Fruit fly (Drosophila melanogaster) whole organism, prepupa: ENCODE measurements around the gene Cyp4ac2.

ENCODE experiments used
- Blimp-1 ChIP-seq: fragments of 200-800 bp; sonication (Bioruptor generic); optimal IDR thresholded peaks from 3 replicates; lab custom pipeline; 2017; ENCODE audit warnings: missing biosample characterization, missing genetic modification characterization, mild to moderate bottlenecking, moderate library complexity, missing genetic modification reagents
- CG10631 ChIP-seq: fragments of 200-800 bp; sonication (Bioruptor generic); optimal IDR thresholded peaks from 2 replicates; lab custom pipeline; 2016; ENCODE audit warnings: missing biosample characterization, missing genetic modification characterization
- CG11294 ChIP-seq: fragments of 200-800 bp; sonication (Bioruptor generic); IDR thresholded peaks from 2 replicates; pipeline ENCODE4 v1.3.6; 2022; ENCODE audit warnings: missing biosample characterization, missing genetic modification characterization
- CG15336 ChIP-seq: fragments of 200-800 bp; sonication (Bioruptor generic); IDR thresholded peaks from 2 replicates; pipeline ENCODE4 v1.3.6; 2022; ENCODE audit warnings: missing biosample characterization, missing genetic modification characterization
- CG16779 ChIP-seq: fragments of 200-800 bp; sonication (Bioruptor generic); optimal IDR thresholded peaks from 3 replicates; lab custom pipeline; 2017; ENCODE audit warnings: missing biosample characterization, mild to moderate bottlenecking, missing genetic modification characterization
- CG3032 ChIP-seq: fragments of 200-800 bp; optimal IDR thresholded peaks from 2 replicates; lab custom pipeline; 2019; ENCODE audit warnings: missing biosample characterization, mild to moderate bottlenecking, missing genetic modification characterization, moderate library complexity
- CG31627 ChIP-seq: fragments of 200-800 bp; sonication (Bioruptor generic); optimal IDR thresholded peaks from 3 replicates; lab custom pipeline; 2016; ENCODE audit warnings: missing biosample characterization, missing genetic modification characterization
- CG32006 ChIP-seq: fragments of 200-800 bp; sonication (Bioruptor generic); optimal IDR thresholded peaks from 3 replicates; lab custom pipeline; 2017; ENCODE audit warnings: missing biosample characterization, mild to moderate bottlenecking, missing genetic modification characterization
- CG34406 ChIP-seq: fragments of 200-800 bp; sonication (Bioruptor generic); optimal IDR thresholded peaks from 3 replicates; lab custom pipeline; 2016; ENCODE audit warnings: missing biosample characterization, missing genetic modification characterization
- CG3919 ChIP-seq: fragments of 200-800 bp; sonication (Bioruptor generic); optimal IDR thresholded peaks from 3 replicates; lab custom pipeline; 2016; ENCODE audit warnings: missing biosample characterization, missing genetic modification characterization
- CG4318 ChIP-seq: fragments of 200-800 bp; sonication (Bioruptor generic); optimal IDR thresholded peaks from 3 replicates; lab custom pipeline; 2017; ENCODE audit warnings: missing biosample characterization, mild to moderate bottlenecking, missing genetic modification characterization
- CG6163 ChIP-seq: fragments of 200-800 bp; sonication (Bioruptor generic); IDR thresholded peaks from 3 replicates; pipeline ENCODE4 v1.3.6; 2022; ENCODE audit warnings: missing biosample characterization, missing genetic modification characterization
- CG6276 ChIP-seq: fragments of 200-800 bp; sonication (Bioruptor generic); optimal IDR thresholded peaks from 2 replicates; lab custom pipeline; 2017; ENCODE audit warnings: missing biosample characterization, mild to moderate bottlenecking, missing genetic modification characterization
- CG6792 ChIP-seq: fragments of 200-800 bp; sonication (Bioruptor generic); optimal IDR thresholded peaks from 3 replicates; lab custom pipeline; 2016; ENCODE audit warnings: missing biosample characterization, missing genetic modification characterization
- CG6808 ChIP-seq: fragments of 200-800 bp; sonication (Bioruptor generic); optimal IDR thresholded peaks from 3 replicates; lab custom pipeline; 2017; ENCODE audit warnings: missing biosample characterization, missing genetic modification characterization, mild to moderate bottlenecking, moderate library complexity, missing genetic modification reagents
- CG6854 ChIP-seq: fragments of 200-800 bp; sonication (Bioruptor generic); optimal IDR thresholded peaks from 2 replicates; lab custom pipeline; 2017; ENCODE audit warnings: missing biosample characterization, mild to moderate bottlenecking, missing genetic modification characterization
- CG7368 ChIP-seq: fragments of 200-800 bp; sonication (Bioruptor generic); optimal IDR thresholded peaks from 3 replicates; lab custom pipeline; 2016; ENCODE audit warnings: missing biosample characterization, missing genetic modification characterization
- CG8119 ChIP-seq: fragments of 200-800 bp; sonication (Bioruptor generic); IDR thresholded peaks from 3 replicates; pipeline ENCODE4 v1.3.6; 2022; ENCODE audit warnings: missing biosample characterization, missing genetic modification characterization
- CG8319 ChIP-seq: fragments of 200-800 bp; sonication (Bioruptor generic); optimal IDR thresholded peaks from 3 replicates; lab custom pipeline; 2016; ENCODE audit warnings: missing biosample characterization, missing genetic modification characterization
- CG8632 ChIP-seq: fragments of 200-800 bp; sonication (Bioruptor generic); optimal IDR thresholded peaks from 3 replicates; lab custom pipeline; 2016; ENCODE audit warnings: missing biosample characterization, missing genetic modification characterization
- CG9139 ChIP-seq: fragments of 200-800 bp; sonication (Bioruptor generic); optimal IDR thresholded peaks from 3 replicates; lab custom pipeline; 2017; ENCODE audit warnings: missing biosample characterization, mild to moderate bottlenecking, missing genetic modification characterization
- Eip75B ChIP-seq: fragments of 200-800 bp; sonication (Bioruptor generic); optimal IDR thresholded peaks from 3 replicates; lab custom pipeline; 2016; ENCODE audit warnings: missing biosample characterization, missing genetic modification characterization
- Eip93F ChIP-seq: fragments of 200-800 bp; sonication (Bioruptor generic); optimal IDR thresholded peaks from 2 replicates; lab custom pipeline; 2016; ENCODE audit warnings: missing biosample characterization, mild to moderate bottlenecking, missing genetic modification characterization
- Ets96B ChIP-seq: fragments of 200-800 bp; optimal IDR thresholded peaks from 2 replicates; lab custom pipeline; 2019; ENCODE audit warnings: missing biosample characterization, mild to moderate bottlenecking, missing genetic modification characterization, moderate library complexity
- Hr38 ChIP-seq: sonication (Bioruptor generic); optimal IDR thresholded peaks from 2 replicates; lab custom pipeline; 2016; ENCODE audit warnings: missing biosample characterization, missing genetic modification characterization
- Hr39 ChIP-seq: fragments of 200-800 bp; sonication (Bioruptor generic); optimal IDR thresholded peaks from 2 replicates; lab custom pipeline; 2016; ENCODE audit warnings: missing biosample characterization, missing genetic modification characterization
- Lpt ChIP-seq: fragments of 200-800 bp; sonication (Bioruptor generic); optimal IDR thresholded peaks from 3 replicates; lab custom pipeline; 2016; ENCODE audit warnings: missing biosample characterization, missing genetic modification characterization
- Met ChIP-seq: fragments of 200-800 bp; sonication (Bioruptor generic); optimal IDR thresholded peaks from 3 replicates; lab custom pipeline; 2016; ENCODE audit warnings: missing biosample characterization, missing genetic modification characterization
- OdsH ChIP-seq: fragments of 200-800 bp; sonication (Bioruptor generic); optimal IDR thresholded peaks from 3 replicates; lab custom pipeline; 2016; ENCODE audit warnings: missing biosample characterization, missing genetic modification characterization
- Smox ChIP-seq: fragments of 200-800 bp; sonication (Bioruptor generic); optimal IDR thresholded peaks from 3 replicates; lab custom pipeline; 2016; ENCODE audit warnings: missing biosample characterization, missing genetic modification characterization
- Sox14 ChIP-seq: fragments of 200-800 bp; sonication (Bioruptor generic); optimal IDR thresholded peaks from 3 replicates; lab custom pipeline; 2016; ENCODE audit warnings: missing biosample characterization, missing genetic modification characterization
- Sox15 ChIP-seq: fragments of 200-800 bp; sonication (Bioruptor generic); optimal IDR thresholded peaks from 3 replicates; lab custom pipeline; 2016; ENCODE audit warnings: missing biosample characterization, missing genetic modification characterization
- achi ChIP-seq: fragments of 200-800 bp; sonication (Bioruptor generic); optimal IDR thresholded peaks from 3 replicates; lab custom pipeline; 2016; ENCODE audit warnings: missing biosample characterization, missing genetic modification characterization
- acj6 ChIP-seq: fragments of 200-800 bp; sonication (Bioruptor generic); optimal IDR thresholded peaks from 3 replicates; lab custom pipeline; 2016; ENCODE audit warnings: missing biosample characterization, missing genetic modification characterization
- cyc ChIP-seq: fragments of 200-800 bp; sonication (Bioruptor generic); optimal IDR thresholded peaks from 3 replicates; lab custom pipeline; 2016; ENCODE audit warnings: missing biosample characterization, missing genetic modification characterization
- dac ChIP-seq: fragments of 200-800 bp; sonication (Bioruptor generic); optimal IDR thresholded peaks from 2 replicates; lab custom pipeline; 2017; ENCODE audit warnings: missing biosample characterization, mild to moderate bottlenecking, missing genetic modification characterization
- eg ChIP-seq: fragments of 200-800 bp; sonication (Bioruptor generic); IDR thresholded peaks from 3 replicates; pipeline ENCODE4 v1.3.6; 2022; ENCODE audit warnings: missing biosample characterization, missing genetic modification characterization
- esn ChIP-seq: fragments of 200-800 bp; sonication (Bioruptor generic); optimal IDR thresholded peaks from 2 replicates; lab custom pipeline; 2016; ENCODE audit warnings: missing biosample characterization, mild to moderate bottlenecking, missing genetic modification characterization, moderate library complexity
- fd59A ChIP-seq: fragments of 200-800 bp; sonication (Bioruptor generic); optimal IDR thresholded peaks from 2 replicates; lab custom pipeline; 2017; ENCODE audit warnings: missing biosample characterization, mild to moderate bottlenecking, missing genetic modification characterization, missing genetic modification reagents
- fd85E ChIP-seq: fragments of 200-800 bp; sonication (Bioruptor generic); optimal IDR thresholded peaks from 3 replicates; lab custom pipeline; 2016; ENCODE audit warnings: missing biosample characterization, missing genetic modification characterization
- lz ChIP-seq: fragments of 200-800 bp; sonication (Bioruptor generic); optimal IDR thresholded peaks from 3 replicates; lab custom pipeline; 2016; ENCODE audit warnings: missing biosample characterization, missing genetic modification characterization
- pdm3 ChIP-seq: fragments of 200-800 bp; sonication (Bioruptor generic); optimal IDR thresholded peaks from 3 replicates; lab custom pipeline; 2016; ENCODE audit warnings: missing biosample characterization, missing genetic modification characterization
- salr ChIP-seq, 2 experiments: fragments of 200-800 bp; sonication (Bioruptor generic); optimal IDR thresholded peaks; 3 replicates each; lab custom pipeline; 2016 to 2018; ENCODE audit warnings: missing biosample characterization in 2 of 2, missing genetic modification characterization in 2 of 2, mild to moderate bottlenecking in 1 of 2
- ss ChIP-seq, 2 experiments: fragments of 200-800 bp; sonication (Bioruptor generic); optimal IDR thresholded peaks; 2 replicates in 1 of 2; 3 replicates in 1 of 2; lab custom pipeline; 2017 to 2018; ENCODE audit warnings: mild to moderate bottlenecking in 2 of 2, missing biosample characterization in 2 of 2, missing genetic modification characterization in 2 of 2, moderate library complexity in 1 of 2
- topi ChIP-seq: fragments of 200-800 bp; sonication (Bioruptor generic); optimal IDR thresholded peaks from 3 replicates; lab custom pipeline; 2016; ENCODE audit warnings: missing biosample characterization, missing genetic modification characterization
- vri ChIP-seq: fragments of 200-800 bp; sonication (Bioruptor generic); optimal IDR thresholded peaks from 3 replicates; lab custom pipeline; 2016; ENCODE audit warnings: missing biosample characterization, mild to moderate bottlenecking, missing genetic modification characterization

Cyp4ac2 gene

DNA sequence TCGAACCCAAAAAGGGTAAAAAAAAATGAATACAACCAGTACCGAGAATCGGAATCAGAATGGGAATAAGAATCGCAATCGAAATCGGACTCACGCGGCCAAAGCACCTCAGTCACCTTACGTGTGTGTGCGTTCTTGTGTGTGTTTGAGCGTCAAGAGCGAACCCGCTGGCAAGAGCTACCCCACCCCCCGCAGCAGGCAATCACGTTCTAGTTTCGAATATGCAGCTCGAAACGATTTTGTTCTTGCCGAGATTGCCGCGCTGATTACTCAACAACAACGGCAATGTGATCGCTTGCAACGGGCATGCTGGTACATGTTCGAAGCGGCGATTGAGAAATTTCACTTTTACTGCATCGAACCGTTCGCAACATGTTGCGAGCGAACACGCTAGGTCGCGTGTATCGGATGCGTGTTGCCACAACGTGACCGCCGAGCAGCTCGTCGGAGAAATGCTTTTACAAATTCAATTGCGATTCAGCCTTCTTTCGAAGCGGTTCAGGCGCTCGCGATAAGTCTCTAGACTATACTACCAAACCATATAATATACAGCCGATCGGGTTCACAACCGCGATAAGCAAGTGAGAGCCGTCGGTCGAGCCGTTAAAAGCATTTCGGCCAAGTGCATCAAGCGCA, 39.2 kb downstream of the Cyp4ac2 start (continued):
- no peak for TF ChIP-seq CG32006 (GFP tag; lab: Kevin White, UChicago)
- TF ChIP-seq achi = no peak
- peak; percentile 100 for TF ChIP-seq vri (GFP tag; lab: Kevin White, UChicago)
- TF ChIP-seq CG7368 (GFP tag; lab: Kevin White, UChicago) = peak; percentile 45
- TF ChIP-seq CG6163 (GFP tag; lab: Robert Waterston, UW) = peak; percentile 49; the same call in 2 of the 3 replicates
- TF ChIP-seq CG4318 = no peak
- TF ChIP-seq Sox14 (GFP tag; lab: Kevin White, UChicago) = peak; percentile 40
- TF ChIP-seq esn (GFP tag; lab: Kevin White, UChicago) = peak; percentile 31
- no peak for TF ChIP-seq cyc (GFP tag; lab: Kevin White, UChicago)
- peak; percentile 25 for TF ChIP-seq topi (GFP tag; lab: Kevin White, UChicago)
- peak; percentile 41 for TF ChIP-seq Met
- TF ChIP-seq Blimp-1 = peak; percentile 90
- TF ChIP-seq CG6276 (GFP tag; lab: Kevin White, UChicago) = no peak
- TF ChIP-seq CG6808 (GFP tag; lab: Kevin White, UChicago) = peak; percentile 40
- TF ChIP-seq pdm3 (GFP tag; lab: Kevin White, UChicago) = no peak
- peak; percentile 64 for TF ChIP-seq CG3919 (GFP tag; lab: Kevin White, UChicago)
- TF ChIP-seq CG6854 (GFP tag; lab: Kevin White, UChicago) = peak; percentile 83

DNA sequence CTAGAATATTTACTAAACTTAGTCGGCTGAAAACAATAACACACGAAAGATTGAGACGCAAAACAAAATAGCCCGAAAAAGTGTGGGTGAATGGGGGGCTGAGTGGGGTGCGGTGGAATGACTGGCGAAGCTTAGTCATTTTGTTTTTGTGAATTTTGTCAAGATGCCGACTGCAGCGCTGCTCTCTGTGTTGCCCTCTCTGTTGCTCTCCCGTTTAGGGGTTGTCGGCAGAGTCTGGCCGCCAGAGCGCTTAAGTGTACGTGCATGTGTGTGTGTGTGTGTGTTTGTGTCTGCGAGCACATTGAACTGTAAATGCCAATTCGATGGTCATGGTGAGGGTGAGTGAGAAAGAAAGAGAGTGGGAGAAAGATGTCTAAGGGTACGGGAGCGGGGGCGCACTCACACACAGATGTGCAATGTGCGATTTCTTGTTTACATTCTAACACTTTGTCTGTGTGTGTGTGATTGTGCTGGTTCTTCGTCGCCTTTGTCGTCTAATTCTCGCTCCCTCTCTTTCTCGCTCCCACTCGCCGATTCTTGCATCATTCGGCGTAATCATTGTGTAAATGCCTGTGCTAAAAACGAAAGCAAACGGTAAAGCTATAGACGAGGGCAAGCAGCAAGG, 40.3 kb downstream of the Cyp4ac2 start:
- TF ChIP-seq CG6792 (GFP tag; lab: Kevin White, UChicago) = no peak
- TF ChIP-seq CG3919 (GFP tag; lab: Kevin White, UChicago) = peak; percentile 32
- no peak for TF ChIP-seq CG15336 (GFP tag; lab: Robert Waterston, UW)
- no peak for TF ChIP-seq Met
- TF ChIP-seq Sox15 (GFP tag; lab: Kevin White, UChicago) = no peak
- TF ChIP-seq Eip93F = peak; percentile 49
- 0 out of 3 replicates have a peak, but pooled peaks have one; percentile 59 for TF ChIP-seq CG6163 (GFP tag; lab: Robert Waterston, UW)
- no peak for TF ChIP-seq acj6
- TF ChIP-seq CG16779 (tag; lab: Kevin White, UChicago) = peak; percentile 30
- TF ChIP-seq Sox14 (GFP tag; lab: Kevin White, UChicago) = peak; percentile 79
- TF ChIP-seq CG31627 = no peak
- TF ChIP-seq CG6854 (GFP tag; lab: Kevin White, UChicago) = peak; percentile 60
- peak; percentile 21 for TF ChIP-seq CG7368 (GFP tag; lab: Kevin White, UChicago)
- peak; percentile 38 for TF ChIP-seq Blimp-1
- peak; percentile 10 for TF ChIP-seq topi (GFP tag; lab: Kevin White, UChicago)
- TF ChIP-seq CG6808 (GFP tag; lab: Kevin White, UChicago) = no peak
- no peak for TF ChIP-seq Hr39 (GFP tag; lab: Kevin White, UChicago)
- no peak for TF ChIP-seq Smox (GFP tag; lab: Kevin White, UChicago)
- no peak for TF ChIP-seq CG3032
- TF ChIP-seq CG34406 (GFP tag; lab: Kevin White, UChicago) = no peak
- no peak for TF ChIP-seq Ets96B (tag; lab: Kevin White, UChicago)
- no peak for TF ChIP-seq fd85E (GFP tag; lab: Kevin White, UChicago)
- no peak for TF ChIP-seq CG4318
- peak; percentile 59; the same call in 1 of the 3 replicates for TF ChIP-seq eg (GFP tag; lab: Robert Waterston, UW)
- TF ChIP-seq CG8119 (GFP tag; lab: Robert Waterston, UW) = no peak
- TF ChIP-seq CG8319 (GFP tag; lab: Kevin White, UChicago) = no peak
- no peak for TF ChIP-seq OdsH (GFP tag; lab: Kevin White, UChicago)
- no peak for TF ChIP-seq dac (GFP tag; lab: Kevin White, UChicago)
- TF ChIP-seq CG11294 (GFP tag; lab: Robert Waterston, UW) = no peak
- peak in 1 of 2 experiments; percentile 37 for TF ChIP-seq ss (GFP tag; optimal IDR thresholded peaks at IDR 0.05; lab: Kevin White, UChicago)
- no peak for TF ChIP-seq achi
- no peak for TF ChIP-seq Hr38
- TF ChIP-seq Lpt (GFP tag; lab: Kevin White, UChicago) = peak; percentile 24
- TF ChIP-seq CG9139 (GFP tag; lab: Kevin White, UChicago) = no peak
- TF ChIP-seq Eip75B = peak; percentile 11
- TF ChIP-seq salr (GFP tag; optimal IDR thresholded peaks at IDR 0.05; lab: Kevin White, UChicago) = no peak
- TF ChIP-seq vri (GFP tag; lab: Kevin White, UChicago) = peak; percentile 100
- TF ChIP-seq lz (GFP tag; lab: Kevin White, UChicago) = no peak
- TF ChIP-seq CG10631 (GFP tag; lab: Kevin White, UChicago) = no peak
- no peak for TF ChIP-seq fd59A
- no peak for TF ChIP-seq CG8632 (GFP tag; lab: Kevin White, UChicago)
- no peak for TF ChIP-seq esn (GFP tag; lab: Kevin White, UChicago)
